Worm (Caenorhabditis elegans): ENCODE measurements around the gene C18H7.12.

DNA sequence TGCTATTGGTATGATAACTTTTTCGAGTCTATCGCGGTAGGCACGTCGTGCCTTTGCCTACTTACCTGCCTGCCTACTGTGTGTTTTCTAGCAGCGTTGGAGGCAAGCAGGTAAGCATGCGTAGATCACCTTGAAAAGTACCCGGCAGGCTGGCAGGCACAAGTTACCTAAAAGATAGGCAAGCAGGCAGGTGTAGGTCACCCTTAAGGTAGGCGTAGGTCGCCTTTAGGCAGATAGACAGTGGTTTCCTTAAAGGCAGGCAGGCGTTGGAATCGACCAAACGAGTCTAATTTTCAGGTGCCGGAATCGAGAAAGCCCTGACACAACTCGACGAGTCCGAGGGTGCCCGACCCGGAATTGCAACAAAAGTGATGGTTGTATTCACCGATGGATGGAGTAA lies 32.1 kb upstream of the C18H7.12 start:
- TF ChIP-seq ceh-82 (tag; optimal IDR thresholded peaks at IDR 0.05) (no peak), skn-1 (tag; optimal IDR thresholded peaks at IDR 0.05) (no peak), nhr-23 (tag; optimal IDR thresholded peaks at IDR 0.05) (no peak), ZK546.5 (tag; optimal IDR thresholded peaks at IDR 0.05) (no peak), ceh-9 (tag; optimal IDR thresholded peaks at IDR 0.05) (no peak), lin-15B (tag; optimal IDR thresholded peaks at IDR 0.05) (no peak), pqm-1 (tag; optimal IDR thresholded peaks at IDR 0.05) (no peak), snpc-4 (tag; optimal IDR thresholded peaks at IDR 0.05) (no peak), ceh-16 (tag; optimal IDR thresholded peaks at IDR 0.05) (no peak), fos-1 (tag; optimal IDR thresholded peaks at IDR 0.05) (no peak), zag-1 (tag; optimal IDR thresholded peaks at IDR 0.05) (no peak), ama-1 (optimal IDR thresholded peaks at IDR 0.05) (no peak), nhr-11 (tag; optimal IDR thresholded peaks at IDR 0.05) (no peak)

Measured in whole organism, L3 larva.